Fruit fly (Drosophila melanogaster) whole organism, embryonic: ENCODE results near the gene CG13920.

Source experiments
- Abd-B ChIP-seq: fragments of 200-800 bp; sonication (Bioruptor generic); optimal IDR thresholded peaks from 2 replicates; lab custom pipeline; 2018; ENCODE audit warnings: missing biosample characterization, mild to moderate bottlenecking, missing genetic modification characterization, moderate library complexity
- B-H2 ChIP-seq: fragments of 200-800 bp; sonication (Bioruptor generic); optimal IDR thresholded peaks from 2 replicates; lab custom pipeline; 2018; ENCODE audit warnings: missing biosample characterization, mild to moderate bottlenecking, missing genetic modification characterization
- BtbVII ChIP-seq: fragments of 200-800 bp; sonication (Bioruptor generic); optimal IDR thresholded peaks from 3 replicates; lab custom pipeline; 2017; ENCODE audit warnings: missing biosample characterization, mild to moderate bottlenecking, missing genetic modification characterization
- CG10321 ChIP-seq: fragments of 200-800 bp; sonication (Bioruptor generic); IDR thresholded peaks from 2 replicates; pipeline ENCODE4 v1.3.6; 2022; ENCODE audit warnings: missing biosample characterization, missing genetic modification characterization
- CG11695 ChIP-seq: fragments of 200-800 bp; sonication (Bioruptor generic); IDR thresholded peaks from 3 replicates; pipeline ENCODE4 v1.3.6; 2022; ENCODE audit warnings: missing biosample characterization, missing genetic modification characterization
- CG12942 ChIP-seq: fragments of 200-800 bp; sonication (Bioruptor generic); optimal IDR thresholded peaks from 3 replicates; lab custom pipeline; 2016; ENCODE audit warnings: missing biosample characterization, missing genetic modification characterization
- CG13424 ChIP-seq: fragments of 200-800 bp; sonication (Bioruptor generic); optimal IDR thresholded peaks from 2 replicates; lab custom pipeline; 2019; ENCODE audit warnings: missing biosample characterization, mild to moderate bottlenecking, missing genetic modification characterization, moderate library complexity
- CG18764 ChIP-seq: fragments of 200-800 bp; sonication (Bioruptor generic); optimal IDR thresholded peaks from 3 replicates; lab custom pipeline; 2016; ENCODE audit warnings: missing biosample characterization, missing genetic modification characterization
- CG2202 ChIP-seq: fragments of 200-800 bp; sonication (Bioruptor generic); optimal IDR thresholded peaks from 2 replicates; lab custom pipeline; 2018; ENCODE audit warnings: missing biosample characterization, mild to moderate bottlenecking, missing genetic modification characterization
- CG2678 ChIP-seq: fragments of 200-800 bp; sonication (Bioruptor generic); optimal IDR thresholded peaks from 3 replicates; lab custom pipeline; 2019; ENCODE audit warnings: missing biosample characterization, mild to moderate bottlenecking, missing genetic modification characterization, moderate library complexity
- CG30431 ChIP-seq: fragments of 200-800 bp; sonication (Bioruptor generic); optimal IDR thresholded peaks from 2 replicates; lab custom pipeline; 2017; ENCODE audit warnings: missing biosample characterization, missing genetic modification characterization
- CG33213 ChIP-seq: fragments of 200-800 bp; sonication (Bioruptor generic); optimal IDR thresholded peaks from 3 replicates; lab custom pipeline; 2016; ENCODE audit warnings: missing biosample characterization, missing genetic modification characterization
- CG5953 ChIP-seq: fragments of 200-800 bp; sonication (Bioruptor generic); IDR thresholded peaks from 2 replicates; pipeline ENCODE4 v1.3.6; 2022; ENCODE audit warnings: missing biosample characterization, missing genetic modification characterization
- CG6175 ChIP-seq: fragments of 200-800 bp; sonication (Bioruptor generic); IDR thresholded peaks from 3 replicates; pipeline ENCODE4 v1.3.6; 2022; ENCODE audit warnings: missing biosample characterization, missing genetic modification characterization
- CG7271 ChIP-seq: fragments of 200-800 bp; sonication (Bioruptor generic); optimal IDR thresholded peaks from 2 replicates; lab custom pipeline; 2018; ENCODE audit warnings: missing biosample characterization, mild to moderate bottlenecking, missing genetic modification characterization, moderate library complexity
- CG7928 ChIP-seq: fragments of 200-800 bp; sonication (Bioruptor generic); optimal IDR thresholded peaks from 2 replicates; lab custom pipeline; 2017; ENCODE audit warnings: missing biosample characterization, mild to moderate bottlenecking, missing genetic modification characterization
- CG7987 ChIP-seq: fragments of 200-800 bp; sonication (Bioruptor generic); optimal IDR thresholded peaks from 2 replicates; lab custom pipeline; 2018; ENCODE audit warnings: missing biosample characterization, mild to moderate bottlenecking, missing genetic modification characterization, moderate library complexity
- CG8478 ChIP-seq: fragments of >200 bp; optimal IDR thresholded peaks from 2 replicates; lab custom pipeline; 2018
- CG8765 ChIP-seq: fragments of 200-800 bp; sonication (Bioruptor generic); IDR thresholded peaks from 2 replicates; pipeline ENCODE4 v1.3.6; 2022; ENCODE audit warnings: missing biosample characterization, missing genetic modification characterization
- CG8944 ChIP-seq: fragments of 200-800 bp; sonication (Bioruptor generic); optimal IDR thresholded peaks from 3 replicates; lab custom pipeline; 2016; ENCODE audit warnings: missing biosample characterization, missing genetic modification characterization
- CoRest ChIP-seq: fragments of 200-800 bp; sonication (Bioruptor generic); optimal IDR thresholded peaks from 3 replicates; lab custom pipeline; 2018; ENCODE audit warnings: missing biosample characterization, mild to moderate bottlenecking, missing genetic modification characterization, moderate library complexity
- GATAe ChIP-seq: fragments of 200-800 bp; sonication (Bioruptor generic); conservative IDR thresholded peaks from 2 replicates; pipeline ENCODE4 v1.3.6; 2022; ENCODE audit warnings: missing biosample characterization, missing genetic modification characterization
- Gsc ChIP-seq: fragments of 200-800 bp; sonication (Bioruptor generic); IDR thresholded peaks from 2 replicates; pipeline ENCODE4 v1.3.6; 2022; ENCODE audit warnings: missing biosample characterization, missing genetic modification characterization
- HmgD ChIP-seq: fragments of 200-800 bp; sonication (Bioruptor generic); optimal IDR thresholded peaks from 3 replicates; lab custom pipeline; 2016; ENCODE audit warnings: missing biosample characterization, missing genetic modification characterization
- Hr3 ChIP-seq: fragments of 200-800 bp; sonication (Bioruptor generic); optimal IDR thresholded peaks from 3 replicates; lab custom pipeline; 2016; ENCODE audit warnings: missing biosample characterization, missing genetic modification characterization
- Jarid2 ChIP-seq: fragments of 200-800 bp; sonication (Bioruptor generic); optimal IDR thresholded peaks from 3 replicates; lab custom pipeline; 2017; ENCODE audit warnings: mild to moderate bottlenecking, missing biosample characterization, missing genetic modification reagents, missing genetic modification characterization
- MESR4 ChIP-seq: fragments of 200-800 bp; sonication (Bioruptor generic); optimal IDR thresholded peaks from 2 replicates; lab custom pipeline; 2018; ENCODE audit warnings: missing biosample characterization, mild to moderate bottlenecking, missing genetic modification characterization, moderate library complexity
- Meics ChIP-seq: fragments of 200-800 bp; sonication (Bioruptor generic); optimal IDR thresholded peaks from 2 replicates; lab custom pipeline; 2017; ENCODE audit warnings: missing biosample characterization, mild to moderate bottlenecking, missing genetic modification characterization
- Myb ChIP-seq: fragments of 200-800 bp; sonication (Bioruptor generic); optimal IDR thresholded peaks from 2 replicates; lab custom pipeline; 2016; ENCODE audit warnings: missing biosample characterization, missing genetic modification characterization
- Ravus ChIP-seq: fragments of 200-800 bp; sonication (Bioruptor generic); IDR thresholded peaks from 2 replicates; pipeline ENCODE4 v1.3.6; 2022; ENCODE audit warnings: missing biosample characterization, missing genetic modification characterization
- ara ChIP-seq: fragments of 200-800 bp; sonication (Bioruptor generic); IDR thresholded peaks from 2 replicates; pipeline ENCODE4 v1.3.6; 2022; ENCODE audit warnings: missing biosample characterization, missing genetic modification characterization
- az2 ChIP-seq: fragments of 200-800 bp; sonication (Bioruptor generic); optimal IDR thresholded peaks from 3 replicates; lab custom pipeline; 2016; ENCODE audit warnings: missing biosample characterization, missing genetic modification characterization
- dati ChIP-seq: fragments of 200-800 bp; sonication (Bioruptor generic); IDR thresholded peaks from 2 replicates; pipeline ENCODE4 v1.3.6; 2022; ENCODE audit warnings: missing biosample characterization, missing genetic modification characterization
- dimm ChIP-seq: fragments of 200-800 bp; sonication (Bioruptor generic); IDR thresholded peaks from 2 replicates; pipeline ENCODE4 v1.3.6; 2022; ENCODE audit warnings: missing biosample characterization, missing genetic modification characterization
- disco-r ChIP-seq: fragments of 200-800 bp; sonication (Bioruptor generic); optimal IDR thresholded peaks from 2 replicates; lab custom pipeline; 2016; ENCODE audit warnings: missing biosample characterization, missing genetic modification characterization
- gt ChIP-seq: fragments of 200-800 bp; sonication (Bioruptor generic); IDR thresholded peaks from 2 replicates; pipeline ENCODE4 v1.3.6; 2022; ENCODE audit warnings: missing biosample characterization, missing genetic modification characterization
- jumu ChIP-seq: fragments of 200-800 bp; sonication (Bioruptor generic); optimal IDR thresholded peaks from 3 replicates; lab custom pipeline; 2016; ENCODE audit warnings: missing biosample characterization, missing genetic modification characterization
- lbe ChIP-seq: fragments of 200-800 bp; sonication (Bioruptor generic); optimal IDR thresholded peaks from 2 replicates; lab custom pipeline; 2016; ENCODE audit warnings: missing biosample characterization, mild to moderate bottlenecking, missing genetic modification characterization
- luna ChIP-seq: fragments of 200-800 bp; sonication (Bioruptor generic); optimal IDR thresholded peaks from 2 replicates; lab custom pipeline; 2016; ENCODE audit warnings: missing biosample characterization, missing genetic modification characterization
- nmo ChIP-seq: fragments of 200-800 bp; sonication (Bioruptor generic); optimal IDR thresholded peaks from 2 replicates; lab custom pipeline; 2018; ENCODE audit warnings: missing biosample characterization, mild to moderate bottlenecking, missing genetic modification characterization, moderate library complexity
- pnt ChIP-seq: fragments of 200-800 bp; sonication (Bioruptor generic); optimal IDR thresholded peaks from 3 replicates; lab custom pipeline; 2016; ENCODE audit warnings: missing biosample characterization, missing genetic modification characterization
- psq ChIP-seq: fragments of 200-800 bp; sonication (Bioruptor generic); optimal IDR thresholded peaks from 2 replicates; lab custom pipeline; 2017; ENCODE audit warnings: missing biosample characterization, missing genetic modification characterization
- sc ChIP-seq, 3 experiments: fragments of >200 bp in 2 of 3; fragments of 200-800 bp in 1 of 3; sonication (Bioruptor generic) in 1 of 3; optimal IDR thresholded peaks; 2 replicates in 2 of 3; 3 replicates in 1 of 3; lab custom pipeline; 2017; ENCODE audit warnings: mild to moderate bottlenecking in 1 of 3, missing biosample characterization in 1 of 3, missing genetic modification characterization in 1 of 3, missing genetic modification reagents in 1 of 3
- sna ChIP-seq: fragments of 200-800 bp; sonication (Bioruptor generic); IDR thresholded peaks from 2 replicates; pipeline ENCODE4 v1.3.6; 2022; ENCODE audit warnings: missing biosample characterization, missing genetic modification characterization; ENCODE audit not compliant: partially characterized antibody
- sqz ChIP-seq: fragments of 200-800 bp; sonication (Bioruptor generic); optimal IDR thresholded peaks from 3 replicates; lab custom pipeline; 2018; ENCODE audit warnings: missing biosample characterization, mild to moderate bottlenecking, missing genetic modification characterization
- sr ChIP-seq: fragments of 200-800 bp; sonication (Bioruptor generic); IDR thresholded peaks from 3 replicates; pipeline ENCODE4 v1.3.6; 2022; ENCODE audit warnings: missing biosample characterization, missing genetic modification characterization
- tin ChIP-seq: fragments of 200-800 bp; sonication (Bioruptor generic); optimal IDR thresholded peaks from 3 replicates; lab custom pipeline; 2016; ENCODE audit warnings: missing biosample characterization, missing genetic modification characterization
- tio ChIP-seq: fragments of 200-800 bp; sonication (Bioruptor generic); optimal IDR thresholded peaks from 2 replicates; lab custom pipeline; 2017; ENCODE audit warnings: missing biosample characterization, missing genetic modification characterization, inconsistent platforms
- tna ChIP-seq: fragments of 200-800 bp; sonication (Bioruptor generic); IDR thresholded peaks from 2 replicates; pipeline ENCODE4 v1.3.6; 2022; ENCODE audit warnings: missing biosample characterization, missing genetic modification characterization; ENCODE audit not compliant: partially characterized antibody
- unc-4 ChIP-seq: fragments of 200-800 bp; sonication (Bioruptor generic); IDR thresholded peaks from 2 replicates; pipeline ENCODE4 v1.3.6; 2022; ENCODE audit warnings: missing biosample characterization, missing genetic modification characterization; ENCODE audit not compliant: partially characterized antibody
- vfl ChIP-seq: fragments of 200-800 bp; sonication (Bioruptor generic); optimal IDR thresholded peaks from 2 replicates; lab custom pipeline; 2016; ENCODE audit warnings: missing biosample characterization, missing genetic modification characterization

The CG13920 gene

DNA sequence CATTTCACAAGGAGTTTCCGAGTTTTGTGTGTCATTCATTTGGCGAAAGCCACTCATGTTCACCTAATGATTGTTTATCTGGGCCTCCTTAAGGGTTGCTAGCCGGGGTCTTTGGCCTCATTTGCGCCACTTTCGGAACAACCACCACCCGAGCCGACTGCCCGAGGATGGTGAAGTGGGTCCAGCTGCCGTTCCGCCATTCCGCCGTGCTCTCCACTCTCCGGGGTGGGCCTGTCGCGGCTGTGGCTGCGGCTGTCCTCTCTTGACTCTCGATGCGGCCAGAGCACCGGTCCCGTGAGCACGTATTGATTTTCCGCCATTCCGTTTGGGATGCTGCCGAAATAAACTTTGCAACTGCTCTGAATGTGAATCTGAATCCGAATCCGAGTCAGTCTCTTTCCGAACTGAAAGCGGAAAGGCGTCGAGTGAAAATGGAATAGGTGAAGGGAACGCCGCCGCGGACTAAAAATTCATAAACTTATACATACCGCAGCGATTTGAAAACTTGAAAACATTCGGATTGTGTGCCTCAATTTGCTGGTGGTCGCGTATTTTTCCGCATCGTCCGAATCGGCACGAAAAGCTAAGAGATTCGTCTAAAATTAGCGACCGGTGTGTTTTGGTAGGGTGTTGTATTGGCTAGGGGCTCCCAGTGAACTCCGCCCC lies at the start of gene CG13920:
CG13920 (plus strand) TSS at position 255 of the 666 bp plus-strand sequence.
- TF ChIP-seq CG7271 (tag; lab: Kevin White, UChicago) (no peak), CG5953 (GFP tag; lab: Robert Waterston, UW) (no peak), nmo (GFP tag; lab: Kevin White, UChicago) (no peak), GATAe (GFP tag; lab: Robert Waterston, UW) (no peak), CG30431 (no peak), sqz (GFP tag; lab: Kevin White, UChicago) (no peak), sr (GFP tag; lab: Robert Waterston, UW) (no peak), pnt (GFP tag; lab: Kevin White, UChicago) (no peak), CG7987 (GFP tag; lab: Kevin White, UChicago) (no peak), Hr3 (GFP tag; lab: Kevin White, UChicago) (no peak), CoRest (no peak), unc-4 (peak; percentile 43; the same call in 1 of the 2 replicates), ara (GFP tag; lab: Robert Waterston, UW) (no peak), gt (GFP tag; lab: Robert Waterston, UW) (no peak), jumu (GFP tag; lab: Kevin White, UChicago) (no peak), az2 (GFP tag; lab: Kevin White, UChicago) (no peak), CG13424 (tag; lab: Kevin White, UChicago) (no peak), B-H2 (GFP tag; lab: Kevin White, UChicago) (no peak), luna (GFP tag; lab: Kevin White, UChicago) (no peak), CG8944 (GFP tag; lab: Kevin White, UChicago) (no peak), disco-r (no peak), Ravus (GFP tag; lab: Robert Waterston, UW) (no peak), vfl (GFP tag; lab: Kevin White, UChicago) (no peak), Abd-B (no peak), dati (GFP tag; lab: Robert Waterston, UW) (no peak), CG2202 (tag; lab: Kevin White, UChicago) (no peak), CG33213 (GFP tag; lab: Kevin White, UChicago) (no peak), psq (no peak), Jarid2 (GFP tag; lab: Kevin White, UChicago) (peak; percentile 34), sc (optimal IDR thresholded peaks at IDR 0.05; lab: Kevin White, UChicago) (no peak), sc (GFP tag; optimal IDR thresholded peaks at IDR 0.05; lab: Kevin White, UChicago) (no peak), CG11695 (GFP tag; lab: Robert Waterston, UW) (no peak), Myb (GFP tag; lab: Kevin White, UChicago) (no peak), tna (no peak), CG8478 (lab: Kevin White, UChicago) (no peak), HmgD (GFP tag; lab: Kevin White, UChicago) (no peak), dimm (GFP tag; lab: Robert Waterston, UW) (no peak), CG10321 (GFP tag; lab: Robert Waterston, UW) (no peak), MESR4 (GFP tag; lab: Kevin White, UChicago) (no peak), CG2678 (tag; lab: Kevin White, UChicago) (no peak), tio (GFP tag; lab: Kevin White, UChicago) (no peak), CG6175 (GFP tag; lab: Robert Waterston, UW) (no peak), CG7928 (GFP tag; lab: Kevin White, UChicago) (no peak), CG8765 (GFP tag; lab: Robert Waterston, UW) (no peak), BtbVII (no peak), tin (GFP tag; lab: Kevin White, UChicago) (no peak), CG18764 (GFP tag; lab: Kevin White, UChicago) (no peak), sna (GFP tag; lab: Robert Waterston, UW) (no peak), CG12942 (GFP tag; lab: Kevin White, UChicago) (no peak), Gsc (GFP tag; lab: Robert Waterston, UW) (no peak), Meics (GFP tag; lab: Kevin White, UChicago) (no peak), lbe (GFP tag; lab: Kevin White, UChicago) (no peak)
